Worm (Caenorhabditis elegans): ENCODE measurements around the gene srh-16.

Gene srh-16

ce11 chrV:12317894-12318553, 26.4 kb downstream of the srh-16 start, which contains the start of the genes R04F11.5 and R04F11.2 (continued):
- TF ChIP-seq grh-1 (GFP tag; IDR thresholded peaks at IDR 0.05) = 0 out of 2 replicates have a peak, but pooled peaks have one; percentile 56
- TF ChIP-seq efl-1 (optimal IDR thresholded peaks at IDR 0.05) = peak; percentile 84 to 88
- peak; percentile 85 to 98 for TF ChIP-seq efl-1 (GFP tag; optimal IDR thresholded peaks at IDR 0.05 in 1 of 2)
- no peak for TF ChIP-seq ceh-63 (GFP tag; optimal IDR thresholded peaks at IDR 0.05)
- peak; percentile 71 for TF ChIP-seq swsn-7 (tag; optimal IDR thresholded peaks at IDR 0.05)
- TF ChIP-seq nhr-20 (tag; optimal IDR thresholded peaks at IDR 0.05) = peak; percentile 76
- TF ChIP-seq elt-2 (tag; optimal IDR thresholded peaks at IDR 0.05) = no peak
- no peak for TF ChIP-seq nhr-12 (tag; optimal IDR thresholded peaks at IDR 0.05)
- peak; percentile 89 for TF ChIP-seq skn-1 (tag; optimal IDR thresholded peaks at IDR 0.05)
- peak; percentile 57 for TF ChIP-seq nhr-77 (tag; optimal IDR thresholded peaks at IDR 0.05)
- TF ChIP-seq egl-27 (tag; optimal IDR thresholded peaks at IDR 0.05) = no peak
- TF ChIP-seq dsc-1 (tag; optimal IDR thresholded peaks at IDR 0.05) = peak; percentile 49
- peak; percentile 2 for TF ChIP-seq hpl-2 (GFP tag; optimal IDR thresholded peaks at IDR 0.05)
- TF ChIP-seq pax-3 (tag; optimal IDR thresholded peaks at IDR 0.05) = peak; percentile 34
- peak; percentile 72 for TF ChIP-seq nhr-19 (GFP tag; conservative IDR thresholded peaks at IDR 0.05)
- peak; percentile 84 for TF ChIP-seq nhr-71 (tag; optimal IDR thresholded peaks at IDR 0.05)
- peak in 1 of 2 experiments; percentile 25 for TF ChIP-seq mdl-1 (tag; optimal IDR thresholded peaks at IDR 0.05)
- no peak for TF ChIP-seq fkh-4 (tag; optimal IDR thresholded peaks at IDR 0.05; ENCODE audit: borderline replicate concordance)
- TF ChIP-seq elt-3 (tag; optimal IDR thresholded peaks at IDR 0.05) = peak in 3 of 6 experiments; percentile 45 to 91 (median 65)
- TF ChIP-seq aly-2 (tag; optimal IDR thresholded peaks at IDR 0.05) = peak; percentile 19
- TF ChIP-seq zip-4 (GFP tag; optimal IDR thresholded peaks at IDR 0.05) = peak; percentile 18
- TF ChIP-seq lin-15B (tag; optimal IDR thresholded peaks at IDR 0.05) = peak; percentile 80
- peak; percentile 31 for TF ChIP-seq nhr-237 (tag; optimal IDR thresholded peaks at IDR 0.05)

- TF ChIP-seq nhr-85 (tag) (no peak), pax-3 (tag; optimal IDR thresholded peaks at IDR 0.05) (peak; percentile 1), lin-39 (tag; optimal IDR thresholded peaks at IDR 0.05) (no peak), elt-3 (tag; optimal IDR thresholded peaks at IDR 0.05) (no peak), hlh-4 (tag; optimal IDR thresholded peaks at IDR 0.05) (no peak), nhr-71 (tag; optimal IDR thresholded peaks at IDR 0.05) (peak; percentile 4), nhr-47 (tag; optimal IDR thresholded peaks at IDR 0.05) (peak; percentile 1), nhr-77 (tag; optimal IDR thresholded peaks at IDR 0.05) (no peak), efl-1 (optimal IDR thresholded peaks at IDR 0.05) (no peak), efl-1 (GFP tag; optimal IDR thresholded peaks at IDR 0.05 in 1 of 2) (peak in 1 of 2 experiments; percentile 47)
Measured at ce11 chrV:12320274-12320839, 28.7 kb downstream of the srh-16 start.

ce11 chrV:12326638-12327037, 35.0 kb downstream of the srh-16 start:
- no peak for TF ChIP-seq tlp-1 (tag; optimal IDR thresholded peaks at IDR 0.05)
- TF ChIP-seq nhr-12 (tag; optimal IDR thresholded peaks at IDR 0.05) = no peak
- TF ChIP-seq fkh-4 (tag; optimal IDR thresholded peaks at IDR 0.05; ENCODE audit: borderline replicate concordance) = no peak
- TF ChIP-seq snpc-4 (tag; optimal IDR thresholded peaks at IDR 0.05) = no peak
- no peak for TF ChIP-seq mef-2 (tag; optimal IDR thresholded peaks at IDR 0.05)
- no peak for TF ChIP-seq dsc-1 (tag; optimal IDR thresholded peaks at IDR 0.05)
- TF ChIP-seq zag-1 (tag; optimal IDR thresholded peaks at IDR 0.05) = no peak
- no peak for TF ChIP-seq efl-1 (optimal IDR thresholded peaks at IDR 0.05)
- peak in 1 of 2 experiments; percentile 16 for TF ChIP-seq efl-1 (GFP tag; optimal IDR thresholded peaks at IDR 0.05 in 1 of 2)
- no peak for TF ChIP-seq grh-1 (GFP tag; IDR thresholded peaks at IDR 0.05)
- no peak for TF ChIP-seq C34B4.2 (tag; optimal IDR thresholded peaks at IDR 0.05)
- no peak for TF ChIP-seq nhr-77 (tag; optimal IDR thresholded peaks at IDR 0.05)
- TF ChIP-seq nhr-85 (tag) = no peak
- peak; percentile 13 for TF ChIP-seq lin-14 (GFP tag; optimal IDR thresholded peaks at IDR 0.05)
- no peak for TF ChIP-seq ets-5 (GFP tag; IDR thresholded peaks at IDR 0.05)
- no peak for TF ChIP-seq hlh-4 (tag; optimal IDR thresholded peaks at IDR 0.05)
- TF ChIP-seq unc-130 (tag; optimal IDR thresholded peaks at IDR 0.05) = no peak

Measured in whole organism, L1 larva.